Fruit fly (Drosophila melanogaster): ENCODE measurements around the gene CG5167.

The CG5167 gene

dm6 chr3R:12406235-12407196 is at the start of gene CG5167:
Gene CG5167, plus strand, starts transcription at chr3R:12406532.
- TF ChIP-seq CG8478 (optimal IDR thresholded peaks at IDR 0.05) (no peak), CTCF (optimal IDR thresholded peaks at IDR 0.05) (no peak)

- TF ChIP-seq CG8478 (optimal IDR thresholded peaks at IDR 0.05) (no peak), CTCF (optimal IDR thresholded peaks at IDR 0.05) (no peak)
Observed at dm6 chr3R:12359837-12360236, 46.5 kb upstream of the CG5167 start, which contains the start of gene CG4115. Gene CG4115, plus strand, starts transcription at chr3R:12360008.

dm6 chr3R:12361962-12362497 is 44.3 kb upstream of the CG5167 start:
- no peak for TF ChIP-seq CTCF (optimal IDR thresholded peaks at IDR 0.05)
- no peak for TF ChIP-seq CG8478 (optimal IDR thresholded peaks at IDR 0.05)

dm6 chr3R:12363544-12363943 is 42.8 kb upstream of the CG5167 start:
- no peak for TF ChIP-seq CTCF (optimal IDR thresholded peaks at IDR 0.05)
- no peak for TF ChIP-seq CG8478 (optimal IDR thresholded peaks at IDR 0.05)

- no peak for TF ChIP-seq CTCF (optimal IDR thresholded peaks at IDR 0.05)
Observed at dm6 chr3R:12364580-12364979, 41.8 kb upstream of the CG5167 start, which contains the start of gene Tim17a1. Gene Tim17a1, minus strand, starts transcription at chr3R:12364680.

dm6 chr3R:12365264-12365840 is 41.0 kb upstream of the CG5167 start, which contains the start of gene GstD10:
Gene GstD10, minus strand, starts transcription at chr3R:12365735.
- TF ChIP-seq CG8478 (optimal IDR thresholded peaks at IDR 0.05) (no peak), CTCF (optimal IDR thresholded peaks at IDR 0.05) (no peak)

- no peak for TF ChIP-seq CTCF (optimal IDR thresholded peaks at IDR 0.05)
- TF ChIP-seq CG8478 (optimal IDR thresholded peaks at IDR 0.05) = no peak
Observed at dm6 chr3R:12365887-12366286, 40.4 kb upstream of the CG5167 start.

- TF ChIP-seq CG8478 (optimal IDR thresholded peaks at IDR 0.05) (no peak), CTCF (optimal IDR thresholded peaks at IDR 0.05) (no peak)
Observed at dm6 chr3R:12367464-12367863, 38.9 kb upstream of the CG5167 start, which contains the start of gene GstD9. Gene GstD9, minus strand, starts transcription at chr3R:12367564.

dm6 chr3R:12369135-12369792 is 37.1 kb upstream of the CG5167 start, which contains the start of gene GstD1:
Gene GstD1, minus strand, starts transcription at chr3R:12369268.
- no peak for TF ChIP-seq CG8478 (optimal IDR thresholded peaks at IDR 0.05)
- no peak for TF ChIP-seq CTCF (optimal IDR thresholded peaks at IDR 0.05)

- TF ChIP-seq CG8478 (optimal IDR thresholded peaks at IDR 0.05) (no peak), CTCF (optimal IDR thresholded peaks at IDR 0.05) (no peak)
Observed at dm6 chr3R:12369793-12370642, 36.3 kb upstream of the CG5167 start.

- TF ChIP-seq CTCF (optimal IDR thresholded peaks at IDR 0.05) (no peak), CG8478 (optimal IDR thresholded peaks at IDR 0.05) (no peak)
Observed at dm6 chr3R:12370643-12370995, 35.7 kb upstream of the CG5167 start.

- TF ChIP-seq CTCF (optimal IDR thresholded peaks at IDR 0.05) (no peak), CG8478 (optimal IDR thresholded peaks at IDR 0.05) (no peak)
Observed at dm6 chr3R:12371671-12372070, 34.7 kb upstream of the CG5167 start, which contains the start of gene GstD2. Gene GstD2, plus strand, starts transcription at chr3R:12371971.

- TF ChIP-seq CTCF (optimal IDR thresholded peaks at IDR 0.05) (no peak), CG8478 (optimal IDR thresholded peaks at IDR 0.05) (no peak)
Observed at dm6 chr3R:12372800-12373199, 33.5 kb upstream of the CG5167 start, which contains the start of gene GstD3. Gene GstD3, plus strand, starts transcription at chr3R:12373068.

- TF ChIP-seq CG8478 (optimal IDR thresholded peaks at IDR 0.05) = no peak
- TF ChIP-seq CTCF (optimal IDR thresholded peaks at IDR 0.05) = no peak
Observed at dm6 chr3R:12373800-12374199, 32.5 kb upstream of the CG5167 start, which contains the start of gene GstD4. Gene GstD4, plus strand, starts transcription at chr3R:12374100.
